Worm (Caenorhabditis elegans) whole organism, young adult: ENCODE results near the gene twk-45.

Experiments used
- B0336.3 ChIP-seq: fragments of 200-800 bp; sonication (Bioruptor generic); IDR thresholded peaks from 2 replicates; pipeline ENCODE4 v1.3.6; 2022; ENCODE audit warnings: missing genetic modification characterization, missing compliant biosample characterization
- F33H1.4 ChIP-seq: fragments of 200-800 bp; sonication (Bioruptor generic); IDR thresholded peaks from 2 replicates; pipeline ENCODE4 v1.3.6; 2022; ENCODE audit warnings: missing genetic modification reagents, missing genetic modification characterization, missing compliant biosample characterization
- F57A8.1 ChIP-seq: fragments of 200-800 bp; sonication (Bioruptor generic); optimal IDR thresholded peaks from 2 replicates; lab custom pipeline; 2018; ENCODE audit warnings: mild to moderate bottlenecking, missing genetic modification characterization, moderate library complexity, missing compliant biosample characterization
- aptf-2 ChIP-seq: fragments of 200-800 bp; sonication (Bioruptor generic); conservative IDR thresholded peaks from 2 replicates; pipeline ENCODE4 v1.3.6; 2022; ENCODE audit warnings: missing genetic modification reagents, missing genetic modification characterization, missing compliant biosample characterization
- cebp-2 ChIP-seq: fragments of 200-800 bp; sonication (Bioruptor generic); IDR thresholded peaks from 2 replicates; pipeline ENCODE4 v1.3.6; 2022; ENCODE audit warnings: missing genetic modification characterization, missing compliant biosample characterization
- ceh-79 ChIP-seq: sonication (generic microtip); optimal IDR thresholded peaks from 2 replicates; lab custom pipeline; 2017; ENCODE audit warnings: mild to moderate bottlenecking, missing genetic modification characterization, missing compliant biosample characterization
- dpl-1 ChIP-seq: fragments of 150-350 bp; optimal IDR thresholded peaks from 2 replicates; lab custom pipeline; 2014; ENCODE audit warnings: missing biosample characterization, missing genetic modification reagents, missing genetic modification characterization
- lin-26 ChIP-seq: fragments of 200-800 bp; sonication (Bioruptor generic); IDR thresholded peaks from 2 replicates; pipeline ENCODE4 v1.3.6; 2022; ENCODE audit warnings: missing genetic modification reagents, missing genetic modification characterization, missing compliant biosample characterization
- lin-35 ChIP-seq, 3 experiments: fragments of 150-350 bp in 2 of 3; sonication (generic microtip) in 1 of 3; optimal IDR thresholded peaks; 2 replicates each; lab custom pipeline; 2014 to 2018; ENCODE audit warnings: missing biosample characterization in 3 of 3, missing genetic modification characterization in 3 of 3, missing genetic modification reagents in 3 of 3
- nhr-179 ChIP-seq: sonication (generic microtip); optimal IDR thresholded peaks from 2 replicates; lab custom pipeline; 2016; ENCODE audit warnings: mild to moderate bottlenecking, missing genetic modification characterization, missing compliant biosample characterization
- unc-62 ChIP-seq: fragments of 150-350 bp; optimal IDR thresholded peaks from 2 replicates; lab custom pipeline; 2014; ENCODE audit warnings: missing biosample characterization, missing genetic modification reagents, missing genetic modification characterization

ce11 chrIII:2787979-2788491 lies 13.7 kb downstream of the twk-45 start, which contains the start of gene tbcc-1:
- TF ChIP-seq F33H1.4 (GFP tag; lab: Robert Waterston, UW) = peak; percentile 48; the same call in 1 of the 2 replicates
- TF ChIP-seq nhr-179 = no peak
- TF ChIP-seq unc-62 (GFP tag; lab: Kevin White, UChicago) = no peak
- no peak for TF ChIP-seq B0336.3 (GFP tag; lab: Robert Waterston, UW)
- no peak for TF ChIP-seq cebp-2 (GFP tag; lab: Robert Waterston, UW)
- TF ChIP-seq aptf-2 (GFP tag; lab: Robert Waterston, UW) = no peak
- TF ChIP-seq dpl-1 (GFP tag; lab: Kevin White, UChicago) = no peak
- TF ChIP-seq lin-26 = no peak
- TF ChIP-seq lin-35 (GFP tag; optimal IDR thresholded peaks at IDR 0.05; lab: Kevin White, UChicago) = no peak
- TF ChIP-seq ceh-79 (tag; lab: Kevin White, UChicago) = no peak
- TF ChIP-seq F57A8.1 (GFP tag; lab: Kevin White, UChicago) = no peak
